Worm (Caenorhabditis elegans): ENCODE data around the gene his-39.

Gene his-39

DNA sequence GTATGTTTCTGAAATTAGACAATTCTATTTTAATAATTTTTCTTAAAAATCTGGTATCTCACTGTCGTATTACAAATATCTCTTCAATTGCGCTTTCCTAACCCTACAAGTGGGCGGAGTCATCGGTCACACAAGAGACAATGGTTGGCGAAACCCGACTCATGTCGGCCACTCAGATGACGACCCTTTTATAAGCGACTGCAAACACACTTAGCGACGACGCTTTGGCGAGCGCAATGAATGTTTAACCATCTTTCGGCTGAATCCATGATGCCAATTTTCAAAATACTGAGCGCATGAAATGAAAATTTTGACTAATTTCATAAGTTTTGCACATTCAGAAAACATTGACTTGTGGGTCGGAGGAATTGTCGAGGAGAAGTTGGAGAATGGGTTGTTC is 36.0 kb upstream of the his-39 start (continued):
- TF ChIP-seq somi-1 (GFP tag; optimal IDR thresholded peaks at IDR 0.05), result peak; percentile 99
- TF ChIP-seq repo-1 (tag; optimal IDR thresholded peaks at IDR 0.05), result peak; percentile 100
- peak; percentile 96 for TF ChIP-seq unc-130 (GFP tag; optimal IDR thresholded peaks at IDR 0.05)
- TF ChIP-seq let-607 (tag; optimal IDR thresholded peaks at IDR 0.05), result peak; percentile 91
- TF ChIP-seq Y67H2A.10 (GFP tag; conservative IDR thresholded peaks at IDR 0.05), result peak; percentile 89
- TF ChIP-seq Y56A3A.18 (GFP tag; IDR thresholded peaks at IDR 0.05), result peak; percentile 100
- TF ChIP-seq mes-4 (tag; optimal IDR thresholded peaks at IDR 0.05), result peak; percentile 96
- no peak for TF ChIP-seq zfh-2 (GFP tag; conservative IDR thresholded peaks at IDR 0.05)
- TF ChIP-seq B0336.3 (GFP tag; IDR thresholded peaks at IDR 0.05), result peak; percentile 99
- TF ChIP-seq sdz-38 (tag; optimal IDR thresholded peaks at IDR 0.05), result peak; percentile 77
- peak; percentile 98 for TF ChIP-seq rpc-1 (optimal IDR thresholded peaks at IDR 0.05)
- peak; percentile 100 for TF ChIP-seq rpc-1 (tag; optimal IDR thresholded peaks at IDR 0.05)
- peak; percentile 99 for TF ChIP-seq ekl-4 (GFP tag; IDR thresholded peaks at IDR 0.05)
- TF ChIP-seq gei-17 (GFP tag; optimal IDR thresholded peaks at IDR 0.05), result peak; percentile 93
- TF ChIP-seq C17E4.6 (GFP tag; IDR thresholded peaks at IDR 0.05), result peak; percentile 99
- TF ChIP-seq ceh-100 (GFP tag; IDR thresholded peaks at IDR 0.05), result peak; percentile 91
- TF ChIP-seq sptf-2 (GFP tag; optimal IDR thresholded peaks at IDR 0.05), result peak; percentile 100
- TF ChIP-seq egrh-3 (GFP tag; IDR thresholded peaks at IDR 0.05), result peak; percentile 69
- peak; percentile 99 for TF ChIP-seq nhr-90 (tag; optimal IDR thresholded peaks at IDR 0.05)
- TF ChIP-seq chd-7 (tag; optimal IDR thresholded peaks at IDR 0.05), result peak; percentile 100
- TF ChIP-seq athp-1 (tag; optimal IDR thresholded peaks at IDR 0.05), result peak; percentile 100
- peak; percentile 99 for TF ChIP-seq snpc-4 (GFP tag; optimal IDR thresholded peaks at IDR 0.05)
- TF ChIP-seq snpc-4 (tag; optimal IDR thresholded peaks at IDR 0.05), result peak; percentile 99 to 100 (median 100)
- TF ChIP-seq dox-1 (GFP tag; IDR thresholded peaks at IDR 0.05), result peak; percentile 99
- peak; percentile 100 for TF ChIP-seq nhr-120 (GFP tag; IDR thresholded peaks at IDR 0.05)
- TF ChIP-seq mcd-1 (GFP tag; IDR thresholded peaks at IDR 0.05), result peak; percentile 93
- TF ChIP-seq lsl-1 (GFP tag; optimal IDR thresholded peaks at IDR 0.05), result peak; percentile 82
- peak; percentile 99 for TF ChIP-seq F37B4.10 (GFP tag; IDR thresholded peaks at IDR 0.05)
- peak; percentile 99 for TF ChIP-seq bed-1 (GFP tag; IDR thresholded peaks at IDR 0.05)
- peak; percentile 96 for TF ChIP-seq B0035.1 (tag; optimal IDR thresholded peaks at IDR 0.05)
- TF ChIP-seq hmg-1.2 (GFP tag; IDR thresholded peaks at IDR 0.05), result peak; percentile 99
- peak; percentile 97 for TF ChIP-seq ZK185.1 (tag; optimal IDR thresholded peaks at IDR 0.05; ENCODE audit: poor library complexity, severe bottlenecking)
- peak; percentile 94 for TF ChIP-seq madf-6 (GFP tag; IDR thresholded peaks at IDR 0.05)
- TF ChIP-seq lin-26 (GFP tag; IDR thresholded peaks at IDR 0.05), result peak; percentile 100

DNA sequence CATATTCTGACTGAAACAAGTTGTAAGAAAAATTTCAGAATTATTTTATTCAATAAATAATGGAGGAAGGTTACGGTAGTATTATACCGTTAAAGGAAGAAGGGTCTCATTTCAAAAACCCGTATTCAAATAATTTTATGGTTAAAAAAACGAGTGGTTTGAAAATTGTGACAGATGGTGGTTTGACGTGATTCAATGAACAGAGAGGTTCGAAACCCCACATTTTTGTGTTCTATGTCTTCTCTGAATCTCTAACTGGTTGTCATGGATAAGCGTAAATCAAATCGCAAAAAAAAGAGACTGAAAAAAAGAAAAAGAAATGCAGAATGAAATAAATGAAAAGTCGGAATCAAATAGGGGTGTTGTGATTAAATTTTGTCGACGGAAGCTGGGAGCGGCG is 29.0 kb upstream of the his-39 start, which contains the start of gene ZK994.6:
TSS of gene ZK994.6 (minus strand) at position 101 of the 400 bp plus-strand sequence.
- TF ChIP-seq rpc-1 (optimal IDR thresholded peaks at IDR 0.05), result no peak
- TF ChIP-seq rpc-1 (tag; optimal IDR thresholded peaks at IDR 0.05), result no peak
- no peak for TF ChIP-seq ceh-100 (GFP tag; IDR thresholded peaks at IDR 0.05)
- TF ChIP-seq Y79H2A.3 (GFP tag; conservative IDR thresholded peaks at IDR 0.05), result no peak
- TF ChIP-seq B0019.2 (GFP tag; conservative IDR thresholded peaks at IDR 0.05), result no peak
- TF ChIP-seq madf-6 (GFP tag; IDR thresholded peaks at IDR 0.05), result no peak
- TF ChIP-seq lin-35 (GFP tag; optimal IDR thresholded peaks at IDR 0.05), result no peak
- TF ChIP-seq tbx-9 (tag; optimal IDR thresholded peaks at IDR 0.05; ENCODE audit: borderline replicate concordance), result no peak
- no peak for TF ChIP-seq ceh-91 (GFP tag; IDR thresholded peaks at IDR 0.05)
- TF ChIP-seq dpl-1 (GFP tag; optimal IDR thresholded peaks at IDR 0.05), result no peak
- no peak for TF ChIP-seq nfya-2 (GFP tag; IDR thresholded peaks at IDR 0.05)
- TF ChIP-seq snpc-1.3 (tag; optimal IDR thresholded peaks at IDR 0.05; ENCODE audit: insufficient read depth), result no peak
- no peak for TF ChIP-seq xnd-1 (tag; optimal IDR thresholded peaks at IDR 0.05)
- TF ChIP-seq dpff-1 (tag; optimal IDR thresholded peaks at IDR 0.05), result no peak
- TF ChIP-seq lsy-27 (tag; optimal IDR thresholded peaks at IDR 0.05; ENCODE audit: borderline replicate concordance, insufficient read depth), result no peak
- no peak for TF ChIP-seq ztf-22 (GFP tag; optimal IDR thresholded peaks at IDR 0.05)
- TF ChIP-seq F55B11.4 (tag; optimal IDR thresholded peaks at IDR 0.05; ENCODE audit: borderline replicate concordance, insufficient read depth), result no peak
- no peak for TF ChIP-seq hrde-1 (tag; optimal IDR thresholded peaks at IDR 0.05; ENCODE audit: borderline replicate concordance)
- TF ChIP-seq Y53G8AR.9 (GFP tag; conservative IDR thresholded peaks at IDR 0.05), result no peak
